Worm (Caenorhabditis elegans): ENCODE data around the gene D1005.10.

D1005.10 gene

DNA sequence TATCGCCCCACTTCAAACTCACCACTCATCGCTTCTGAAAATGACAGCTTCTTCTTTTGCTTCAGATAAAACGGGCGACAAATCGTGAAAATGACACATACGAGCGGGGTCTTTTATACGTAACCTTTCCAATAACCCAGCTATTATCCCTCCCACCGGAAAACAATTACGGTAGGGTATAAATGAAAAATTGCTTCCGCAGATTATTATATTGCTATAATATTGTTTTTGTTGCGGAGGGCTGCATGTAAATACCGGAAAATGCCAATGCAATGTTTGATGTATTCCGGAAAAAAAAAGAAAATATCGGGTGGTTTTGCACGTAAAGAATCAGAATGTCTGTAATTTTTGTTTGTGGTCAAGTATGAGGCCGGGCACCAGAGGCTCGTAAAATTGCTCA is 15.8 kb upstream of the D1005.10 start, which contains the start of gene F09E10.7:
F09E10.7 (minus strand) TSS at position 101 of the 400 bp plus-strand sequence.
- TF ChIP-seq efl-1 (optimal IDR thresholded peaks at IDR 0.05), result no peak
- TF ChIP-seq efl-1 (GFP tag; optimal IDR thresholded peaks at IDR 0.05 in 1 of 2), result peak in 1 of 2 experiments; percentile 66
- no peak for TF ChIP-seq ceh-90 (tag; optimal IDR thresholded peaks at IDR 0.05)
- TF ChIP-seq dsc-1 (tag; optimal IDR thresholded peaks at IDR 0.05), result no peak

DNA sequence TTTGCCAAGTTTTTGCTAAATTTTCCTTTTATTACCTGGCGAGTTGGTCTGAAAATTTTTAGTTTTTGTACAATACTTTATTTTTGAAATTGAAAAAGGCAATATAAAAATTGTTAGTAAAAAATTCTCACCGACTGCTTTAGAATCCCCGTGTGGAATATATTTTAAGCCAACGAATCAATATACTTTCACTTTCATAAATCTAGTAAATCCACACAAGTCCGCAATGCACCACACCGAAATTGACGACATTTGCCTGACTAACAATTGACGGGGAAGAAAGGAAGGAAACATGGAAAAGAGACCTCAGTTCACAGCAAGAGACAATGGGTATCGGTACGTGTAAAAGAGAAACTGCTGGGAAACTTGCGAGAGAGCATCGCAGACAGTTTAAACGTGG is 13.5 kb upstream of the D1005.10 start:
- TF ChIP-seq mdl-1 (tag; optimal IDR thresholded peaks at IDR 0.05) (no peak), blmp-1 (tag; optimal IDR thresholded peaks at IDR 0.05) (peak; percentile 94), ama-1 (optimal IDR thresholded peaks at IDR 0.05) (no peak), rnt-1 (tag; optimal IDR thresholded peaks at IDR 0.05) (peak; percentile 30), snu-23 (GFP tag; optimal IDR thresholded peaks at IDR 0.05) (peak; percentile 8), ceh-88 (GFP tag; IDR thresholded peaks at IDR 0.05) (no peak), F16B12.6 (tag; optimal IDR thresholded peaks at IDR 0.05) (peak; percentile 53)

DNA sequence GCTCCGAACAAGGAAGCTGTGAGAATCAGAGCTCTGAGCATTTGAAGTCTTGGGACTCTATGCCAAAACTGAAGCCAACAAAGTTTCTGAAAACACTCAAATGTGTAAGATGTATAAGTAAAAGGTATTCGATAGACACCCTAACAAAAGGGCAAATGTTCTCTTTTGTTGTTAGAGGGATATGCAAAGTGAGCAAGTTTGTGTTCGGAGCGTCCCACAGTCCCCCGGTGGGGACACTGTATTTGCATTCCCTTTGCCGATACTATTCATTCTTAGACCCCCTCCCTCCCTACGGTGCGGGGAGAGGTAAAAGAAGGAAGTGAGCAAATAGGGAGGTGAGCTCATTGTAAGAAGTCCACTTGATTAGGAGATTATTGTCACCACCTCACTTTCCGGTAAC is 11.6 kb upstream of the D1005.10 start, which contains the start of gene F09E10.6:
F09E10.6 (minus strand) TSS at position 101 of the 400 bp plus-strand sequence.
- TF ChIP-seq lin-35 (GFP tag; optimal IDR thresholded peaks at IDR 0.05) (no peak), swsn-7 (tag; optimal IDR thresholded peaks at IDR 0.05) (no peak), vab-15 (tag; optimal IDR thresholded peaks at IDR 0.05) (no peak), pqm-1 (tag; optimal IDR thresholded peaks at IDR 0.05) (no peak), pag-3 (tag; optimal IDR thresholded peaks at IDR 0.05; ENCODE audit: borderline replicate concordance, insufficient read depth) (no peak), ets-5 (GFP tag; IDR thresholded peaks at IDR 0.05) (no peak), aha-1 (tag; optimal IDR thresholded peaks at IDR 0.05) (no peak), dsc-1 (tag; optimal IDR thresholded peaks at IDR 0.05) (no peak), efl-3 (GFP tag; optimal IDR thresholded peaks at IDR 0.05) (no peak), fkh-4 (tag; optimal IDR thresholded peaks at IDR 0.05; ENCODE audit: borderline replicate concordance) (no peak), ceh-82 (tag; optimal IDR thresholded peaks at IDR 0.05) (no peak), mep-1 (tag; optimal IDR thresholded peaks at IDR 0.05) (no peak), zag-1 (tag; optimal IDR thresholded peaks at IDR 0.05) (no peak), fos-1 (tag; optimal IDR thresholded peaks at IDR 0.05) (no peak), nhr-84 (tag; optimal IDR thresholded peaks at IDR 0.05) (no peak), pax-3 (tag; optimal IDR thresholded peaks at IDR 0.05) (no peak)

DNA sequence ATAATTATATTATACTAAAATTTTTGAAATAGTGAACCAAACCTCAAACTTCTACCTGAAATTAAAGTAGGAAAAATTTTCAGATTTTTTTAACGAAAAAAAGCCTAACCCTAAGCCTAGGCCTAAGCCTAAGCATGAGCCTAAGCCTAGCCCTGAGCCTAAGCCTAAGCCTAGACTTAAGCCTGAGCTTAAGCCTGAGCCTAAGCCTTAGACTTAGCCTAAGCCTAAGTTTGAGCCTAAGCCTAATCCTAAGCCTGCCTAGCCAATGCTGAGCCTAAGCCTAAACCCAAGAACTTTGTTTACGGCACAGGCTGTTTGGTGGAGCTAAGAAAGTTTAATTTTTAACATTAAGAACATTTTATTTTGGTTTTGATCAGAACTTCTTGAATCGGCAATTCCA is 10.0 kb upstream of the D1005.10 start:
- TF ChIP-seq swsn-7 (tag; optimal IDR thresholded peaks at IDR 0.05), result no peak
- no peak for TF ChIP-seq mep-1 (tag; optimal IDR thresholded peaks at IDR 0.05)
- TF ChIP-seq lin-15B (tag; optimal IDR thresholded peaks at IDR 0.05), result no peak

DNA sequence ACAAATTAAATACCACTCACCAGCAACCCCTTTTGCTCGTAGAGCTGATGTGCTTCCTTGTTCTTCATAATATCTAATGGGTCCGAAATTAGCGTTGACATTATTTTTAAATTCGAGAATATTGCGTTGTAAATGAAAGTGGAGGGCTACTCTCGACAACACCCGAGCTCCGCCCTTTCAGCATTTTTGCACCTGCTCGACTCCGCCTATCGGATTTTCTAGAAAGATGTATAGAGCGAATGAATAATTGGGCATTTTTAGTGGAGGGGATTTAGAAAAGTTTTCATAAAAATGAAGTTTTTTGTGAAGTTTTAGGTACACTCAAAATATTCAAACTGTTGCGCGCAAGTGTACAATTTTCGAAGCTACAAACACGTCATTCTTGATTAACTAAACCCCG is 8.3 kb upstream of the D1005.10 start, which contains the start of gene F09E10.5:
F09E10.5 (minus strand) TSS at position 101 of the 400 bp plus-strand sequence.
- no peak for TF ChIP-seq unc-86 (tag; optimal IDR thresholded peaks at IDR 0.05)
- no peak for TF ChIP-seq nhr-47 (tag; optimal IDR thresholded peaks at IDR 0.05)
- TF ChIP-seq ceh-90 (tag; optimal IDR thresholded peaks at IDR 0.05), result no peak
- TF ChIP-seq dsc-1 (tag; optimal IDR thresholded peaks at IDR 0.05), result no peak
- TF ChIP-seq lin-13 (GFP tag; optimal IDR thresholded peaks at IDR 0.05), result no peak
- TF ChIP-seq zip-4 (GFP tag; optimal IDR thresholded peaks at IDR 0.05), result no peak
- TF ChIP-seq F16B12.6 (tag; optimal IDR thresholded peaks at IDR 0.05), result no peak
- no peak for TF ChIP-seq aly-2 (tag; optimal IDR thresholded peaks at IDR 0.05)
- no peak for TF ChIP-seq blmp-1 (tag; optimal IDR thresholded peaks at IDR 0.05)
- no peak for TF ChIP-seq nhr-77 (tag; optimal IDR thresholded peaks at IDR 0.05)

DNA sequence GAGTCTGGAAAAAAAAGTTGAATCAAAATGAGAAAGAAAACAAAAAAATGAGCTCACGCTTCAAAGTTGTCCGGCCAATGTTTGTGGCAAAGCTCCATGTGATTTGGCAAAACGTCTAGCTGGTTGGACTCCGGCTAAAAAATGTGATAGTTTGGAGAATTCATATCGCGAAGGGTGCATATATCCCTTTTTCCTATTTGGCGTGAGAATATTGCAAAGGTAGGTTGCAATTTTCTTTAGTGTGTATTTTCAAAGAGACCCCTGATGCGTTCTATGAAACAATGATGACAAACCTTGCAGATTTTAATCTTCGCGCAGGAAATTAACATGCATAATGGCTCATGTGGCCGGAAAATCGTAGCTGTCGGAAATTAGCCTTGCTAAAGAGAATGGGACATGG is 6.2 kb upstream of the D1005.10 start:
- TF ChIP-seq efl-1 (optimal IDR thresholded peaks at IDR 0.05) (no peak), efl-1 (GFP tag; optimal IDR thresholded peaks at IDR 0.05 in 1 of 2) (peak in 1 of 2 experiments; percentile 27), egl-13 (tag; optimal IDR thresholded peaks at IDR 0.05) (no peak), tbx-2 (tag; optimal IDR thresholded peaks at IDR 0.05) (no peak), nhr-20 (tag; optimal IDR thresholded peaks at IDR 0.05) (no peak), blmp-1 (tag; optimal IDR thresholded peaks at IDR 0.05) (no peak), ets-5 (GFP tag; IDR thresholded peaks at IDR 0.05) (no peak), grh-1 (GFP tag; IDR thresholded peaks at IDR 0.05) (no peak), lin-35 (GFP tag; optimal IDR thresholded peaks at IDR 0.05) (peak in 1 of 2 experiments; percentile 4), skn-1 (tag; optimal IDR thresholded peaks at IDR 0.05) (peak; percentile 23), ztf-11 (tag; optimal IDR thresholded peaks at IDR 0.05) (no peak), ceh-82 (tag; optimal IDR thresholded peaks at IDR 0.05) (peak in 1 of 3 experiments; percentile 3), ceh-90 (tag; optimal IDR thresholded peaks at IDR 0.05) (no peak), jun-1 (tag; optimal IDR thresholded peaks at IDR 0.05) (peak; percentile 17), zag-1 (tag; optimal IDR thresholded peaks at IDR 0.05) (no peak), unc-98 (GFP tag; IDR thresholded peaks at IDR 0.05) (no peak), isw-1 (GFP tag; IDR thresholded peaks at IDR 0.05) (no peak), elt-2 (tag; optimal IDR thresholded peaks at IDR 0.05) (no peak), nhr-12 (tag; optimal IDR thresholded peaks at IDR 0.05) (no peak), mdl-1 (tag; optimal IDR thresholded peaks at IDR 0.05) (no peak)
